Worm (Caenorhabditis elegans) whole organism, L1 larva: ENCODE results near the gene Y68A4A.10.

Source experiments
- C16A3.4 ChIP-seq: fragments of 150-350 bp; optimal IDR thresholded peaks from 2 replicates; lab custom pipeline; 2014; ENCODE audit warnings: missing biosample characterization, missing genetic modification characterization
- Y116A8C.19 ChIP-seq: sonication (generic microtip); optimal IDR thresholded peaks from 2 replicates; lab custom pipeline; 2016; ENCODE audit warnings: missing compliant biosample characterization, missing genetic modification characterization, borderline replicate concordance
- aha-1 ChIP-seq: fragments of 150-350 bp; optimal IDR thresholded peaks from 2 replicates; lab custom pipeline; 2014; ENCODE audit warnings: missing biosample characterization, missing genetic modification characterization
- alr-1 ChIP-seq: fragments of 200-800 bp; sonication (Bioruptor generic); optimal IDR thresholded peaks from 2 replicates; lab custom pipeline; 2018; ENCODE audit warnings: borderline replicate concordance, mild to moderate bottlenecking, missing genetic modification characterization, missing compliant biosample characterization
- ama-1 ChIP-seq: fragments of 150-350 bp; optimal IDR thresholded peaks from 2 replicates; lab custom pipeline; 2014
- blmp-1 ChIP-seq: fragments of 150-350 bp; optimal IDR thresholded peaks from 2 replicates; lab custom pipeline; 2014; ENCODE audit warnings: missing biosample characterization, missing genetic modification characterization
- ceh-63 ChIP-seq: fragments of 200-800 bp; sonication (Bioruptor generic); optimal IDR thresholded peaks from 2 replicates; lab custom pipeline; 2018; ENCODE audit warnings: mild to moderate bottlenecking, missing genetic modification characterization, missing compliant biosample characterization
- ceh-8 ChIP-seq: fragments of 200-800 bp; sonication (Bioruptor generic); optimal IDR thresholded peaks from 2 replicates; lab custom pipeline; 2018; ENCODE audit warnings: mild to moderate bottlenecking, missing genetic modification characterization, moderate library complexity, missing compliant biosample characterization
- efl-1 ChIP-seq, 4 experiments: fragments of 150-350 bp; optimal IDR thresholded peaks in 3 of 4; peaks in 1 of 4; 1 replicate in 1 of 4; 2 replicates in 3 of 4; lab custom pipeline; 2014; ENCODE audit warnings: missing biosample characterization in 2 of 4, missing genetic modification characterization in 2 of 4, missing genetic modification reagents in 2 of 4
- egl-13 ChIP-seq: sonication (generic microtip); optimal IDR thresholded peaks from 2 replicates; lab custom pipeline; 2016; ENCODE audit warnings: missing genotype, missing genetic modification reagents, missing genetic modification characterization, missing compliant biosample characterization
- egl-27 ChIP-seq, 2 experiments: fragments of 150-350 bp in 1 of 2; sonication (generic microtip); optimal IDR thresholded peaks; 3 replicates each; lab custom pipeline; 2017 to 2018; ENCODE audit warnings: missing biosample characterization in 2 of 2, missing genetic modification characterization in 2 of 2, missing genetic modification reagents in 2 of 2
- hpl-2 ChIP-seq: fragments of 150-350 bp; optimal IDR thresholded peaks from 2 replicates; lab custom pipeline; 2014; ENCODE audit warnings: missing biosample characterization, missing genetic modification reagents, missing genetic modification characterization
- lin-13 ChIP-seq: fragments of 150-350 bp; optimal IDR thresholded peaks from 2 replicates; lab custom pipeline; 2014; ENCODE audit warnings: missing biosample characterization, missing genetic modification reagents, missing genetic modification characterization
- lin-15B ChIP-seq: fragments of 150-350 bp; sonication (generic microtip); optimal IDR thresholded peaks from 3 replicates; lab custom pipeline; 2014; ENCODE audit warnings: missing biosample characterization, missing genetic modification characterization
- lin-35 ChIP-seq, 2 experiments: fragments of 150-350 bp; optimal IDR thresholded peaks; 2 replicates each; lab custom pipeline; 2014; ENCODE audit warnings: missing biosample characterization in 2 of 2, missing genetic modification characterization in 2 of 2, missing genetic modification reagents in 2 of 2
- lin-39 ChIP-seq: fragments of 150-350 bp; optimal IDR thresholded peaks from 2 replicates; lab custom pipeline; 2014; ENCODE audit warnings: missing biosample characterization, missing genetic modification reagents, missing genetic modification characterization
- lir-3 ChIP-seq: sonication (generic microtip); optimal IDR thresholded peaks from 2 replicates; lab custom pipeline; 2016; ENCODE audit warnings: mild to moderate bottlenecking, missing genetic modification characterization, moderate library complexity, missing compliant biosample characterization; ENCODE audit not compliant: poor library complexity
- mdl-1 ChIP-seq, 2 experiments: fragments of 150-350 bp; optimal IDR thresholded peaks; 2 replicates each; lab custom pipeline; 2014 to 2017; ENCODE audit warnings: missing biosample characterization in 2 of 2, missing genetic modification characterization in 2 of 2, inconsistent platforms in 1 of 2
- nhr-11 ChIP-seq: fragments of 150-350 bp; optimal IDR thresholded peaks from 2 replicates; lab custom pipeline; 2014; ENCODE audit warnings: missing biosample characterization, missing genetic modification characterization
- nhr-19 ChIP-seq: fragments of 200-800 bp; sonication (Bioruptor generic); conservative IDR thresholded peaks from 2 replicates; pipeline ENCODE4 v1.3.6; 2022; ENCODE audit warnings: missing genetic modification characterization, missing compliant biosample characterization
- nhr-20 ChIP-seq: sonication (generic microtip); optimal IDR thresholded peaks from 2 replicates; lab custom pipeline; 2016; ENCODE audit warnings: mild to moderate bottlenecking, missing genetic modification characterization, missing compliant biosample characterization
- nhr-237 ChIP-seq: fragments of 150-350 bp; optimal IDR thresholded peaks from 2 replicates; lab custom pipeline; 2014; ENCODE audit warnings: missing biosample characterization, missing genetic modification characterization
- nhr-28 ChIP-seq: fragments of 150-350 bp; optimal IDR thresholded peaks from 2 replicates; lab custom pipeline; 2014; ENCODE audit warnings: missing biosample characterization, missing genetic modification characterization
- nhr-71 ChIP-seq: sonication (generic microtip); optimal IDR thresholded peaks from 2 replicates; lab custom pipeline; 2016; ENCODE audit warnings: mild to moderate bottlenecking, missing genetic modification characterization, moderate library complexity, missing compliant biosample characterization
- nhr-76 ChIP-seq: sonication (generic microtip); optimal IDR thresholded peaks from 2 replicates; lab custom pipeline; 2017; ENCODE audit warnings: missing biosample characterization, missing genetic modification characterization
- pag-3 ChIP-seq: sonication (generic microtip); optimal IDR thresholded peaks from 2 replicates; lab custom pipeline; 2017; ENCODE audit warnings: missing genetic modification characterization, mild to moderate bottlenecking, missing compliant biosample characterization, antibody characterized with exemption, borderline replicate concordance; ENCODE audit not compliant: insufficient read depth
- pax-3 ChIP-seq: fragments of 200-800 bp; sonication (Bioruptor generic); optimal IDR thresholded peaks from 2 replicates; lab custom pipeline; 2018; ENCODE audit warnings: mild to moderate bottlenecking, missing genetic modification characterization, moderate library complexity, missing compliant biosample characterization
- pqm-1 ChIP-seq: sonication (generic microtip); optimal IDR thresholded peaks from 3 replicates; lab custom pipeline; 2017; ENCODE audit warnings: missing biosample characterization, missing genetic modification characterization
- rnt-1 ChIP-seq: sonication (generic microtip); optimal IDR thresholded peaks from 2 replicates; lab custom pipeline; 2016; ENCODE audit warnings: mild to moderate bottlenecking, missing genetic modification characterization, moderate library complexity, missing compliant biosample characterization
- skn-1 ChIP-seq: fragments of 150-350 bp; optimal IDR thresholded peaks from 2 replicates; lab custom pipeline; 2014; ENCODE audit warnings: missing biosample characterization, missing genetic modification characterization
- snpc-4 ChIP-seq: fragments of 150-350 bp; optimal IDR thresholded peaks from 2 replicates; lab custom pipeline; 2014; ENCODE audit warnings: missing biosample characterization, missing genetic modification characterization
- sptf-1 ChIP-seq: fragments of 150-350 bp; optimal IDR thresholded peaks from 2 replicates; lab custom pipeline; 2014; ENCODE audit warnings: missing biosample characterization, missing genetic modification characterization
- swsn-7 ChIP-seq: sonication (generic microtip); optimal IDR thresholded peaks from 2 replicates; lab custom pipeline; 2016; ENCODE audit warnings: missing genetic modification characterization, missing compliant biosample characterization
- tbx-2 ChIP-seq: sonication (generic microtip); optimal IDR thresholded peaks from 2 replicates; lab custom pipeline; 2016; ENCODE audit warnings: missing genetic modification characterization, missing compliant biosample characterization
- tlp-1 ChIP-seq: fragments of 150-350 bp; optimal IDR thresholded peaks from 2 replicates; lab custom pipeline; 2014; ENCODE audit warnings: missing biosample characterization, missing genetic modification characterization
- unc-130 ChIP-seq: fragments of 150-350 bp; optimal IDR thresholded peaks from 2 replicates; lab custom pipeline; 2017; ENCODE audit warnings: missing biosample characterization, missing genetic modification characterization, inconsistent platforms
- unc-30 ChIP-seq: sonication (generic microtip); optimal IDR thresholded peaks from 2 replicates; lab custom pipeline; 2017; ENCODE audit warnings: missing biosample characterization, missing genetic modification characterization
- unc-62 ChIP-seq: fragments of 150-350 bp; optimal IDR thresholded peaks from 2 replicates; lab custom pipeline; 2014; ENCODE audit warnings: missing biosample characterization, missing genetic modification reagents, missing genetic modification characterization
- unc-98 ChIP-seq: fragments of 200-800 bp; sonication (Bioruptor generic); IDR thresholded peaks from 2 replicates; pipeline ENCODE4 v1.3.6; 2022; ENCODE audit warnings: missing genetic modification characterization, missing compliant biosample characterization
- xbp-1 ChIP-seq: sonication (generic microtip); optimal IDR thresholded peaks from 2 replicates; lab custom pipeline; 2016; ENCODE audit warnings: missing genetic modification characterization, missing compliant biosample characterization
- zip-4 ChIP-seq: fragments of 200-800 bp; sonication (Bioruptor generic); optimal IDR thresholded peaks from 2 replicates; lab custom pipeline; 2018; ENCODE audit warnings: mild to moderate bottlenecking, missing genetic modification characterization, moderate library complexity, missing compliant biosample characterization
- ztf-11 ChIP-seq, 2 experiments: sonication (generic microtip); optimal IDR thresholded peaks; 2 replicates each; lab custom pipeline; 2016 to 2017; ENCODE audit warnings: missing genetic modification characterization in 2 of 2, missing biosample characterization in 1 of 2, missing compliant biosample characterization in 1 of 2

The Y68A4A.10 gene

DNA sequence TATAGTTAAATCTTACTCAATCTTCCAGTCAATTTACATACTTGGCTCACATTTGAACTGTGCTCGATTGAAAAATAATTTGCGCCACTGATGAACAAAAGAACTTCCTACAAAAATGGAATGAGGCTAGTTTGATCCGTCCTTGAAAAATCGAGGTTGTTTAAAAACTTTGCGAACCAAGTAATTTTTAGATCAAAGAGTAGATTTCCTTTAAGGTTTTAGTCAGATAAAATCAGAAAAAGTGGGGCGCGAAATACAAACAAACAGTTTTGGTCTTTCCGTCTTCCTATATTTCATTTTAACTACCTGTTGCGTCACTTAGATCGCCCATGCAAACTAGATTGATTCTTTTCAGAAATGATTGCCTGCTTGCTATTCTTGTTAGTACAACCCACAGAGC, at the start of gene Y68A4A.10:
Y68A4A.10 (plus strand) TSS at position 301 of the 400 bp plus-strand sequence.
- no peak for TF ChIP-seq nhr-19 (GFP tag; lab: Robert Waterston, UW)
- TF ChIP-seq Y116A8C.19 (tag; lab: Kevin White, UChicago), result no peak
- TF ChIP-seq lin-15B, result no peak
- TF ChIP-seq lin-35 (GFP tag; optimal IDR thresholded peaks at IDR 0.05; lab: Kevin White, UChicago), result no peak
- TF ChIP-seq nhr-237 (tag; lab: Kevin White, UChicago), result no peak
- no peak for TF ChIP-seq egl-13 (tag; lab: Kevin White, UChicago)
- no peak for TF ChIP-seq hpl-2 (GFP tag; lab: Kevin White, UChicago)
- no peak for TF ChIP-seq C16A3.4 (tag; lab: Kevin White, UChicago)
- TF ChIP-seq nhr-11 (tag; lab: Kevin White, UChicago), result no peak
- TF ChIP-seq blmp-1 (tag; lab: Kevin White, UChicago), result no peak
- no peak for TF ChIP-seq tlp-1 (tag; lab: Kevin White, UChicago)
- TF ChIP-seq skn-1 (tag; lab: Kevin White, UChicago), result no peak
- TF ChIP-seq zip-4 (GFP tag; lab: Kevin White, UChicago), result no peak
- no peak for TF ChIP-seq nhr-20 (tag; lab: Kevin White, UChicago)
- TF ChIP-seq lin-13, result no peak
- no peak for TF ChIP-seq mdl-1 (tag; optimal IDR thresholded peaks at IDR 0.05; lab: Kevin White, UChicago)
- no peak for TF ChIP-seq sptf-1
- no peak for TF ChIP-seq unc-62 (GFP tag; lab: Kevin White, UChicago)

DNA sequence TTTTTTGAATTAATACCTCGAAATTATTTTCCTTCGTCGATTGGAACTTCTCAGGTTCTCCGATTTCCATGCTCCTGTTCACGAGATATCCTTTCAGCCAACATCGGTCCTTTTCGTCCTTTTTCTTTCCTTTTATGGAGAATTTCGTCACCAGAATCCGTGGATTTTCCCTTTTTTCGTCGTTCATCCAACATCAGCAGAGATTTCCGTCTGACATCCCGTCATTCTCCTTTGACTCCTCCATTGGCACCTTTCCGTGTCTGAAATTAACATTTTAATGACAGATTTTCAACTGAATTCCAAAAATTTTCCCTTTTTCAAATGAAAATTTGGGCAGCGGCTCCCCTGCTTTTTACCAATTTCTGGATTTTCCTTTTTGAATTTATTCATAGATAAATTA, 47.0 kb upstream of the Y68A4A.10 start:
- TF ChIP-seq pax-3 (tag; lab: Kevin White, UChicago) (no peak), nhr-11 (tag; lab: Kevin White, UChicago) (no peak), C16A3.4 (tag; lab: Kevin White, UChicago) (no peak), unc-98 (GFP tag; lab: Robert Waterston, UW) (no peak), nhr-76 (tag; lab: Kevin White, UChicago) (no peak), ama-1 (lab: Kevin White, UChicago) (no peak), egl-27 (tag; optimal IDR thresholded peaks at IDR 0.05; lab: Kevin White, UChicago) (no peak), nhr-19 (GFP tag; lab: Robert Waterston, UW) (no peak), aha-1 (tag; lab: Kevin White, UChicago) (no peak), rnt-1 (tag; lab: Kevin White, UChicago) (no peak), tlp-1 (tag; lab: Kevin White, UChicago) (no peak), lin-35 (GFP tag; optimal IDR thresholded peaks at IDR 0.05; lab: Kevin White, UChicago) (no peak), unc-130 (no peak), nhr-237 (tag; lab: Kevin White, UChicago) (no peak), ceh-63 (no peak), nhr-28 (no peak)

DNA sequence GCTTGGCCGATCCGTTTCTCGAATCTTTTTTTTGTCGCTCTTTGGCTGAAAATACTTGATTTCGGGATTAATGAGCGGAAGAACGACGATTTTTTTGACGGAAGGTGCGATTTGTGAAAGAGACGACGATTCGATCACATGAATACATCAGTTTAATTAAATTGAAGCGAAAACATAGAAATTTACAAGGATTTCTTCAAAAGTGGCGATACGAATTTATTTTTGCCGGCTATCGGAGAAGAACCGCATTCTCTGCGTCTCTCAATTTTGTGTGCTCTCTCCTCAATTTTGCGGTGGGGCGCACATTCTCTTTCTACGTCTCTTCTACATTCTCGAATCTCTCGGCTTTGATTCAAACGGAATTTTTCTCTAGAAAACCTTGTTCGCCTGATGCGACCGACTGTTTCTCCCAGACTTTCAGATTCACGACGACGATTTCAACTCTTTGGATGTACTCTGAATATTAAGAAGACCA, 46.5 kb upstream of the Y68A4A.10 start, which contains the start of gene F40D4.17:
F40D4.17 (minus strand) TSS at position 51 of the 475 bp plus-strand sequence.
- TF ChIP-seq ceh-8 (GFP tag; lab: Kevin White, UChicago) (no peak), efl-1 (optimal IDR thresholded peaks at IDR 0.05; lab: Kevin White, UChicago) (peak in 1 of 2 experiments; percentile 81), efl-1 (GFP tag; optimal IDR thresholded peaks at IDR 0.05 in 1 of 2; lab: Kevin White, UChicago) (peak in 1 of 2 experiments; percentile 93), nhr-71 (tag; lab: Kevin White, UChicago) (no peak), snpc-4 (tag; lab: Kevin White, UChicago) (no peak)

DNA sequence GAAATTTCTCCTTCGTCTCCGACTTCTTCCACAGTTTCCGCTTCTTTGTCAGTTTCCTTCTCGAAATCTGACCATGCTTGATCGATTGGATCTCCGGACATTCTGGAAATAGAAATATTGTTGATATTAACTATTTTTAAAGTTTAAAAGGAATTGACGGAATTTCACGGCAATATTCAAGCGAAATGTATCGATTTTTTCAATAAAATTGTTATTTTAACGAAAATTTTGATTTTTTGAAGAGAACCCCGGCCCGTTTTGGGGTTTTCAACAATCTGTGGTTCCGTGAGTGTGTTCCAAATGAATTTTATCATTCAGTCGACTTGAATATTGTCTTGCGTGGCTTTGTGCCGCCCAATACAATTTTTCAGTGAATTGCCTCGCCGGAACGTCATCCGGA, 44.8 kb upstream of the Y68A4A.10 start, which contains the start of gene F40D4.13:
F40D4.13 (minus strand) TSS at position 101 of the 400 bp plus-strand sequence.
- no peak for TF ChIP-seq hpl-2 (GFP tag; lab: Kevin White, UChicago)
- no peak for TF ChIP-seq skn-1 (tag; lab: Kevin White, UChicago)
- no peak for TF ChIP-seq alr-1 (tag; lab: Kevin White, UChicago)
- no peak for TF ChIP-seq lin-39
- no peak for TF ChIP-seq lin-13
- TF ChIP-seq tbx-2 (tag; lab: Kevin White, UChicago), result no peak
- no peak for TF ChIP-seq pag-3 (tag; lab: Kevin White, UChicago)
- TF ChIP-seq unc-30 (tag; lab: Kevin White, UChicago), result no peak
- no peak for TF ChIP-seq xbp-1 (tag; lab: Kevin White, UChicago)
- TF ChIP-seq swsn-7 (tag; lab: Kevin White, UChicago), result no peak
- TF ChIP-seq pqm-1 (tag; lab: Kevin White, UChicago), result no peak
- no peak for TF ChIP-seq ztf-11 (tag; optimal IDR thresholded peaks at IDR 0.05; lab: Kevin White, UChicago)
- no peak for TF ChIP-seq nhr-11 (tag; lab: Kevin White, UChicago)
- TF ChIP-seq nhr-20 (tag; lab: Kevin White, UChicago), result no peak
- TF ChIP-seq ama-1 (lab: Kevin White, UChicago), result no peak
- TF ChIP-seq egl-27 (tag; optimal IDR thresholded peaks at IDR 0.05; lab: Kevin White, UChicago), result no peak
- TF ChIP-seq lir-3 (tag; lab: Kevin White, UChicago), result no peak
